Worm (Caenorhabditis elegans) whole organism, young adult: Measurements from ENCODE around the gene ZK596.3.

Experiments
- B0019.2 ChIP-seq: fragments of 200-800 bp; sonication (Bioruptor generic); conservative IDR thresholded peaks from 2 replicates; pipeline ENCODE4 v1.3.6; 2022; ENCODE audit warnings: missing genetic modification reagents, missing genetic modification characterization, missing compliant biosample characterization
- B0336.3 ChIP-seq: fragments of 200-800 bp; sonication (Bioruptor generic); IDR thresholded peaks from 2 replicates; pipeline ENCODE4 v1.3.6; 2022; ENCODE audit warnings: missing genetic modification characterization, missing compliant biosample characterization
- C06A6.2 ChIP-seq: fragments of 200-800 bp; sonication (Bioruptor generic); conservative IDR thresholded peaks from 2 replicates; pipeline ENCODE4 v1.3.6; 2022; ENCODE audit warnings: missing genetic modification characterization, missing compliant biosample characterization
- F10E7.11 ChIP-seq: sonication (generic microtip); optimal IDR thresholded peaks from 2 replicates; lab custom pipeline; 2017; ENCODE audit warnings: mild to moderate bottlenecking, missing genetic modification characterization, moderate library complexity, missing compliant biosample characterization
- K11D2.4 ChIP-seq: fragments of 200-800 bp; sonication (Bioruptor generic); IDR thresholded peaks from 2 replicates; pipeline ENCODE4 v1.3.6; 2022; ENCODE audit warnings: missing genetic modification reagents, missing genetic modification characterization, missing compliant biosample characterization
- K12H6.12 ChIP-seq: fragments of 200-800 bp; sonication (Bioruptor generic); optimal IDR thresholded peaks from 2 replicates; lab custom pipeline; 2018; ENCODE audit warnings: mild to moderate bottlenecking, missing genetic modification characterization, missing compliant biosample characterization
- Y95B8A.8 ChIP-seq: fragments of 200-800 bp; sonication (Bioruptor generic); IDR thresholded peaks from 2 replicates; pipeline ENCODE4 v1.3.6; 2022; ENCODE audit warnings: missing genetic modification reagents, missing genetic modification characterization, missing compliant biosample characterization
- ZK185.1 ChIP-seq: sonication (generic microtip); optimal IDR thresholded peaks from 2 replicates; lab custom pipeline; 2016; ENCODE audit warnings: mild to moderate bottlenecking, missing genetic modification characterization, missing compliant biosample characterization; ENCODE audit not compliant: poor library complexity, severe bottlenecking
- ama-1 ChIP-seq, 3 experiments: fragments of 150-350 bp in 1 of 3; sonication (generic microtip) in 2 of 3; optimal IDR thresholded peaks; 2 replicates each; lab custom pipeline; 2014 to 2018; ENCODE audit warnings: missing biosample characterization in 2 of 3, missing genetic modification characterization in 2 of 3, missing genetic modification reagents in 2 of 3
- attf-5 ChIP-seq: fragments of 200-800 bp; sonication (Bioruptor generic); optimal IDR thresholded peaks from 2 replicates; lab custom pipeline; 2018; ENCODE audit warnings: mild to moderate bottlenecking, missing genetic modification characterization, missing compliant biosample characterization
- ceh-27 ChIP-seq: fragments of 200-800 bp; sonication (Bioruptor generic); optimal IDR thresholded peaks from 2 replicates; lab custom pipeline; 2018; ENCODE audit warnings: mild to moderate bottlenecking, missing genetic modification characterization, moderate library complexity, missing compliant biosample characterization
- ceh-91 ChIP-seq: fragments of 200-800 bp; sonication (Bioruptor generic); IDR thresholded peaks from 2 replicates; pipeline ENCODE4 v1.3.6; 2022; ENCODE audit warnings: missing genetic modification reagents, missing genetic modification characterization, missing compliant biosample characterization
- dox-1 ChIP-seq: fragments of 200-800 bp; sonication (Bioruptor generic); IDR thresholded peaks from 2 replicates; pipeline ENCODE4 v1.3.6; 2022; ENCODE audit warnings: missing genetic modification reagents, missing genetic modification characterization, missing compliant biosample characterization
- him-1 ChIP-seq: sonication (generic microtip); optimal IDR thresholded peaks from 2 replicates; lab custom pipeline; 2016; ENCODE audit warnings: missing genotype, missing genetic modification reagents, missing genetic modification characterization, missing compliant biosample characterization
- hmg-1.2 ChIP-seq: fragments of 200-800 bp; sonication (Bioruptor generic); IDR thresholded peaks from 2 replicates; pipeline ENCODE4 v1.3.6; 2022; ENCODE audit warnings: missing genetic modification reagents, missing genetic modification characterization, missing compliant biosample characterization
- hmg-20 ChIP-seq: fragments of 200-800 bp; sonication (Bioruptor generic); IDR thresholded peaks from 2 replicates; pipeline ENCODE4 v1.3.6; 2022; ENCODE audit warnings: missing genetic modification reagents, missing genetic modification characterization, missing compliant biosample characterization
- hrde-1 ChIP-seq: sonication (generic microtip); optimal IDR thresholded peaks from 2 replicates; lab custom pipeline; 2016; ENCODE audit warnings: missing genetic modification characterization, mild to moderate bottlenecking, missing compliant biosample characterization, moderate library complexity, missing genotype, missing genetic modification reagents, borderline replicate concordance
- hsf-1 ChIP-seq: fragments of 200-800 bp; sonication (Bioruptor generic); IDR thresholded peaks from 2 replicates; pipeline ENCODE4 v1.3.6; 2022; ENCODE audit warnings: missing genetic modification reagents, missing genetic modification characterization, missing compliant biosample characterization
- let-607 ChIP-seq, 2 experiments: fragments of 200-800 bp in 1 of 2; sonication (Bioruptor generic) in 1 of 2; sonication (generic microtip) in 1 of 2; optimal IDR thresholded peaks; 2 replicates each; lab custom pipeline; 2016 to 2018; ENCODE audit warnings: mild to moderate bottlenecking in 2 of 2, missing compliant biosample characterization in 2 of 2, missing genetic modification characterization in 2 of 2, moderate library complexity in 2 of 2, missing genotype in 1 of 2
- lin-26 ChIP-seq: fragments of 200-800 bp; sonication (Bioruptor generic); IDR thresholded peaks from 2 replicates; pipeline ENCODE4 v1.3.6; 2022; ENCODE audit warnings: missing genetic modification reagents, missing genetic modification characterization, missing compliant biosample characterization
- lsl-1 ChIP-seq: fragments of 200-800 bp; sonication (Bioruptor generic); optimal IDR thresholded peaks from 2 replicates; lab custom pipeline; 2018; ENCODE audit warnings: mild to moderate bottlenecking, missing genetic modification characterization, moderate library complexity, missing compliant biosample characterization
- lsy-27 ChIP-seq: sonication (generic microtip); optimal IDR thresholded peaks from 2 replicates; lab custom pipeline; 2017; ENCODE audit warnings: missing genetic modification characterization, mild to moderate bottlenecking, missing compliant biosample characterization, antibody characterized with exemption, missing genotype, borderline replicate concordance; ENCODE audit not compliant: insufficient read depth
- madf-10 ChIP-seq: sonication (generic microtip); optimal IDR thresholded peaks from 2 replicates; lab custom pipeline; 2016; ENCODE audit warnings: mild to moderate bottlenecking, missing genetic modification characterization, missing compliant biosample characterization
- madf-6 ChIP-seq: fragments of 200-800 bp; sonication (Bioruptor generic); IDR thresholded peaks from 2 replicates; pipeline ENCODE4 v1.3.6; 2022; ENCODE audit warnings: missing genetic modification reagents, missing genetic modification characterization, missing compliant biosample characterization
- madf-8 ChIP-seq: fragments of 200-800 bp; sonication (Bioruptor generic); conservative IDR thresholded peaks from 2 replicates; pipeline ENCODE4 v1.3.6; 2022; ENCODE audit warnings: missing genetic modification reagents, missing genetic modification characterization, missing compliant biosample characterization
- nhr-80 ChIP-seq: sonication (generic microtip); optimal IDR thresholded peaks from 2 replicates; lab custom pipeline; 2016; ENCODE audit warnings: missing genetic modification characterization, missing compliant biosample characterization
- pbrm-1 ChIP-seq: fragments of 200-800 bp; sonication (Bioruptor generic); IDR thresholded peaks from 2 replicates; pipeline ENCODE4 v1.3.6; 2022; ENCODE audit warnings: missing genetic modification reagents, missing genetic modification characterization, missing compliant biosample characterization
- rpc-1 ChIP-seq, 2 experiments: fragments of 150-350 bp in 1 of 2; sonication (generic microtip) in 1 of 2; optimal IDR thresholded peaks; 2 replicates each; lab custom pipeline; 2014 to 2018; ENCODE audit warnings: missing biosample characterization in 1 of 2, missing genetic modification characterization in 1 of 2, missing genetic modification reagents in 1 of 2, missing genotype in 1 of 2
- snpc-1.3 ChIP-seq: sonication (generic microtip); optimal IDR thresholded peaks from 2 replicates; lab custom pipeline; 2017; ENCODE audit warnings: missing genetic modification characterization, mild to moderate bottlenecking, missing compliant biosample characterization, antibody characterized with exemption, moderate library complexity, missing genotype, missing genetic modification reagents; ENCODE audit not compliant: insufficient read depth
- snpc-4 ChIP-seq, 5 experiments: fragments of 150-350 bp in 1 of 5; sonication (generic microtip) in 4 of 5; optimal IDR thresholded peaks; 2 replicates each; lab custom pipeline; 2014 to 2018; ENCODE audit warnings: missing genetic modification characterization in 5 of 5, missing biosample characterization in 3 of 5, antibody characterized with exemption in 2 of 5, mild to moderate bottlenecking in 2 of 5, missing compliant biosample characterization in 2 of 5, missing genotype in 2 of 5, moderate library complexity in 2 of 5, missing genetic modification reagents in 1 of 5
- somi-1 ChIP-seq: fragments of 200-800 bp; sonication (Bioruptor generic); optimal IDR thresholded peaks from 2 replicates; lab custom pipeline; 2018; ENCODE audit warnings: mild to moderate bottlenecking, missing genetic modification characterization, missing compliant biosample characterization
- tlf-1 ChIP-seq: fragments of 200-800 bp; sonication (Bioruptor generic); optimal IDR thresholded peaks from 2 replicates; lab custom pipeline; 2018; ENCODE audit warnings: mild to moderate bottlenecking, missing genetic modification characterization, missing compliant biosample characterization
- ztf-18 ChIP-seq: sonication (generic microtip); optimal IDR thresholded peaks from 2 replicates; lab custom pipeline; 2016; ENCODE audit warnings: missing genotype, mild to moderate bottlenecking, missing genetic modification characterization, missing compliant biosample characterization
- ztf-26 ChIP-seq: sonication (generic microtip); optimal IDR thresholded peaks from 2 replicates; lab custom pipeline; 2017; ENCODE audit warnings: missing genetic modification characterization, missing compliant biosample characterization

The ZK596.3 gene

ce11 chrIV:10933062-10933552 lies 28.9 kb upstream of the ZK596.3 start, which contains the start of the genes dnc-1 and lsm-7 (continued):
- peak; percentile 19 to 25 for TF ChIP-seq let-607 (tag; optimal IDR thresholded peaks at IDR 0.05; lab: Kevin White, UChicago)
- TF ChIP-seq B0019.2 (GFP tag; lab: Robert Waterston, UW), result 0 out of 2 replicates have a peak, but pooled peaks have one; percentile 6
- TF ChIP-seq nhr-80, result peak; percentile 67
- TF ChIP-seq C06A6.2, result peak; percentile 24; the same call in 1 of the 2 replicates
- peak; percentile 23 for TF ChIP-seq snpc-1.3 (tag; lab: Kevin White, UChicago)
- TF ChIP-seq lin-26 (GFP tag; lab: Robert Waterston, UW), result peak; percentile 59; the same call in 1 of the 2 replicates
- peak; percentile 52 for TF ChIP-seq K12H6.12 (tag; lab: Kevin White, UChicago)
- peak; percentile 5 for TF ChIP-seq madf-10
- TF ChIP-seq madf-6, result peak; percentile 64; the same call in 1 of the 2 replicates
- no peak for TF ChIP-seq Y95B8A.8
- TF ChIP-seq attf-5 (GFP tag; lab: Kevin White, UChicago), result peak; percentile 96
- TF ChIP-seq him-1 (tag; lab: Kevin White, UChicago), result no peak
- no peak for TF ChIP-seq ama-1 (optimal IDR thresholded peaks at IDR 0.05; lab: Kevin White, UChicago)
- peak in 1 of 2 experiments; percentile 22 for TF ChIP-seq ama-1 (GFP tag; optimal IDR thresholded peaks at IDR 0.05; lab: Kevin White, UChicago)
- peak; percentile 85 for TF ChIP-seq dox-1 (GFP tag; lab: Robert Waterston, UW)
- no peak for TF ChIP-seq snpc-4 (GFP tag; optimal IDR thresholded peaks at IDR 0.05; lab: Kevin White, UChicago)
- peak; percentile 1 to 54 (median 45) for TF ChIP-seq snpc-4 (tag; optimal IDR thresholded peaks at IDR 0.05; lab: Kevin White, UChicago)
- peak; percentile 94 for TF ChIP-seq ztf-18 (tag; lab: Kevin White, UChicago)
- peak; percentile 20 for TF ChIP-seq tlf-1 (GFP tag; lab: Kevin White, UChicago)
- no peak for TF ChIP-seq F10E7.11 (tag; lab: Kevin White, UChicago)
- TF ChIP-seq lsl-1, result peak; percentile 51
- peak; percentile 68 for TF ChIP-seq K11D2.4 (GFP tag; lab: Robert Waterston, UW)

DNA sequence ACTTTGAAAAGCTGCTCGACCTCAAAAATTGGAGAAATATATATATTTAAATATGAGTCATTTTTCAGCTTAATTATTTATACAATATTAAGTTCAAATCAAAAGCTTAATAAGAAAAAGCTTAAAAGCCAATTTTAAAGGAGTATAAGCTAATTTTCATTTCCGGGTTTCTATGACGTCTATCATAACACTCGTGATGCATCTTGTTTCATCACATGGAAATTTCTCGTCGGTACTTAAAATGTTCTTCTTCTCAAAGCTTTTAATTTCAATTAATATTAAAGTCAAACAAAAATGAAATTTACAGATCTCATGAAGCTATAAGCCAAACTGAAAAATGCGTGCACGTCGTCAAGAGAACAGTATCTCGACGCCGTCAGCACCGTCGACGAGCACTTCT lies 15.6 kb upstream of the ZK596.3 start, which contains the start of gene rbr-2:
rbr-2 (plus strand) TSS at position 301 of the 400 bp plus-strand sequence.
- TF ChIP-seq K11D2.4 (GFP tag; lab: Robert Waterston, UW), result no peak
- TF ChIP-seq hsf-1 (GFP tag; lab: Robert Waterston, UW), result no peak
- TF ChIP-seq madf-8 (GFP tag; lab: Robert Waterston, UW), result no peak
- TF ChIP-seq lsy-27 (tag; lab: Kevin White, UChicago), result no peak
- TF ChIP-seq lsl-1, result no peak
- no peak for TF ChIP-seq B0336.3 (GFP tag; lab: Robert Waterston, UW)
- no peak for TF ChIP-seq let-607 (tag; optimal IDR thresholded peaks at IDR 0.05; lab: Kevin White, UChicago)
- TF ChIP-seq ZK185.1 (tag; lab: Kevin White, UChicago), result no peak
- TF ChIP-seq ztf-26 (tag; lab: Kevin White, UChicago), result no peak
- no peak for TF ChIP-seq hmg-1.2
- TF ChIP-seq ceh-91 (GFP tag; lab: Robert Waterston, UW), result no peak
- no peak for TF ChIP-seq pbrm-1 (GFP tag; lab: Robert Waterston, UW)
- no peak for TF ChIP-seq ceh-27 (GFP tag; lab: Kevin White, UChicago)
- TF ChIP-seq lin-26 (GFP tag; lab: Robert Waterston, UW), result no peak
- TF ChIP-seq hrde-1, result no peak
- no peak for TF ChIP-seq hmg-20 (GFP tag; lab: Robert Waterston, UW)
- no peak for TF ChIP-seq rpc-1 (optimal IDR thresholded peaks at IDR 0.05; lab: Kevin White, UChicago)
- no peak for TF ChIP-seq rpc-1 (tag; optimal IDR thresholded peaks at IDR 0.05; lab: Kevin White, UChicago)
- no peak for TF ChIP-seq somi-1 (GFP tag; lab: Kevin White, UChicago)
